Worm (Caenorhabditis elegans) whole organism, L4 larva: Measurements from ENCODE around the gene C25A8.5.

ENCODE experiments used
- D1046.2 ChIP-seq: fragments of 200-800 bp; sonication (Bioruptor generic); IDR thresholded peaks from 2 replicates; pipeline ENCODE4 v1.3.6; 2022; ENCODE audit warnings: missing genetic modification characterization, missing compliant biosample characterization
- T20F7.1 ChIP-seq: fragments of 200-800 bp; sonication (Bioruptor generic); optimal IDR thresholded peaks from 2 replicates; lab custom pipeline; 2018; ENCODE audit warnings: mild to moderate bottlenecking, missing genetic modification characterization, missing compliant biosample characterization
- T26A8.4 ChIP-seq: fragments of 200-800 bp; sonication (Bioruptor generic); IDR thresholded peaks from 2 replicates; pipeline ENCODE4 v1.3.6; 2022; ENCODE audit warnings: missing genetic modification characterization, missing compliant biosample characterization
- Y5F2A.4 ChIP-seq: fragments of 200-800 bp; sonication (Bioruptor generic); optimal IDR thresholded peaks from 2 replicates; lab custom pipeline; 2018; ENCODE audit warnings: mild to moderate bottlenecking, missing genetic modification characterization, missing compliant biosample characterization
- Y75B8A.6 ChIP-seq: fragments of 200-800 bp; sonication (Bioruptor generic); IDR thresholded peaks from 2 replicates; pipeline ENCODE4 v1.3.6; 2022; ENCODE audit warnings: missing genetic modification reagents, missing genetic modification characterization, missing compliant biosample characterization
- ZK546.5 ChIP-seq, 2 experiments: sonication (generic microtip); optimal IDR thresholded peaks; 2 replicates each; lab custom pipeline; 2017; ENCODE audit warnings: missing biosample characterization in 2 of 2, missing genetic modification characterization in 2 of 2
- aha-1 ChIP-seq: fragments of 150-350 bp; peaks from one replicate; lab custom pipeline; 2014; ENCODE audit warnings: missing biosample characterization, missing genetic modification characterization
- aly-2 ChIP-seq: sonication (generic microtip); optimal IDR thresholded peaks from 2 replicates; lab custom pipeline; 2018; ENCODE audit warnings: missing biosample characterization, missing genetic modification characterization
- ama-1 ChIP-seq: fragments of 150-350 bp; optimal IDR thresholded peaks from 2 replicates; lab custom pipeline; 2014; ENCODE audit warnings: inconsistent platforms, mixed read lengths
- ceh-20 ChIP-seq: fragments of 200-800 bp; sonication (Bioruptor generic); IDR thresholded peaks from 2 replicates; pipeline ENCODE4 v1.3.6; 2022; ENCODE audit warnings: missing genetic modification reagents, missing genetic modification characterization, missing compliant biosample characterization
- ceh-28 ChIP-seq: fragments of 150-350 bp; optimal IDR thresholded peaks from 2 replicates; lab custom pipeline; 2014; ENCODE audit warnings: missing biosample characterization, missing genetic modification reagents, missing genetic modification characterization
- ceh-32 ChIP-seq: sonication (generic microtip); optimal IDR thresholded peaks from 2 replicates; lab custom pipeline; 2016; ENCODE audit warnings: mild to moderate bottlenecking, missing genetic modification characterization, missing compliant biosample characterization; ENCODE audit not compliant: poor library complexity
- ceh-62 ChIP-seq: sonication (generic microtip); optimal IDR thresholded peaks from 2 replicates; lab custom pipeline; 2017; ENCODE audit warnings: missing biosample characterization, missing genetic modification characterization
- cey-2 ChIP-seq: sonication (generic microtip); optimal IDR thresholded peaks from 3 replicates; lab custom pipeline; 2017; ENCODE audit warnings: missing genetic modification characterization, mild to moderate bottlenecking, missing compliant biosample characterization, antibody characterized with exemption, borderline replicate concordance; ENCODE audit not compliant: insufficient read depth
- ctbp-1 ChIP-seq: fragments of 200-800 bp; sonication (Bioruptor generic); IDR thresholded peaks from 2 replicates; pipeline ENCODE4 v1.3.6; 2022; ENCODE audit warnings: missing genetic modification reagents, missing genetic modification characterization, missing compliant biosample characterization
- daf-19 ChIP-seq: fragments of 200-800 bp; sonication (Bioruptor generic); conservative IDR thresholded peaks from 2 replicates; pipeline ENCODE4 v1.3.6; 2022; ENCODE audit warnings: missing genetic modification characterization, missing compliant biosample characterization
- daf-8 ChIP-seq: fragments of 200-800 bp; sonication (Bioruptor generic); IDR thresholded peaks from 2 replicates; pipeline ENCODE4 v1.3.6; 2022; ENCODE audit warnings: missing genetic modification characterization, missing compliant biosample characterization
- dmd-8 ChIP-seq: fragments of 200-800 bp; sonication (Bioruptor generic); IDR thresholded peaks from 2 replicates; pipeline ENCODE4 v1.3.6; 2022; ENCODE audit warnings: missing genetic modification characterization, missing compliant biosample characterization
- duxl-1 ChIP-seq: sonication (generic microtip); optimal IDR thresholded peaks from 2 replicates; lab custom pipeline; 2016; ENCODE audit warnings: mild to moderate bottlenecking, missing genetic modification characterization, moderate library complexity, missing compliant biosample characterization; ENCODE audit not compliant: poor library complexity
- egl-43 ChIP-seq: fragments of 200-800 bp; sonication (Bioruptor generic); IDR thresholded peaks from 2 replicates; pipeline ENCODE4 v1.3.6; 2022; ENCODE audit warnings: missing genetic modification reagents, missing genetic modification characterization, missing compliant biosample characterization
- fkh-10 ChIP-seq: fragments of 150-350 bp; optimal IDR thresholded peaks from 2 replicates; lab custom pipeline; 2014; ENCODE audit warnings: missing biosample characterization, missing genetic modification reagents, missing genetic modification characterization
- fos-1 ChIP-seq: fragments of 150-350 bp; optimal IDR thresholded peaks from 2 replicates; lab custom pipeline; 2014; ENCODE audit warnings: missing biosample characterization, missing genetic modification characterization
- hif-1 ChIP-seq, 2 experiments: sonication (generic microtip); optimal IDR thresholded peaks; 2 replicates each; lab custom pipeline; 2016 to 2017; ENCODE audit warnings: missing compliant biosample characterization in 2 of 2, missing genetic modification characterization in 2 of 2, missing genetic modification reagents in 2 of 2, missing genotype in 2 of 2, mild to moderate bottlenecking in 1 of 2
- lim-7 ChIP-seq: fragments of 200-800 bp; sonication (Bioruptor generic); IDR thresholded peaks from 2 replicates; pipeline ENCODE4 v1.3.6; 2022; ENCODE audit warnings: missing genetic modification characterization, missing compliant biosample characterization
- lin-1 ChIP-seq: fragments of 200-800 bp; sonication (Bioruptor generic); IDR thresholded peaks from 2 replicates; pipeline ENCODE4 v1.3.6; 2022; ENCODE audit warnings: missing genetic modification reagents, missing genetic modification characterization, missing compliant biosample characterization
- lin-15B ChIP-seq: fragments of 150-350 bp; sonication (generic microtip); optimal IDR thresholded peaks from 3 replicates; lab custom pipeline; 2014; ENCODE audit warnings: missing biosample characterization, missing genetic modification characterization
- lin-29 ChIP-seq: fragments of 200-800 bp; sonication (Bioruptor generic); IDR thresholded peaks from 2 replicates; pipeline ENCODE4 v1.3.6; 2022; ENCODE audit warnings: missing genetic modification reagents, missing genetic modification characterization, missing compliant biosample characterization
- lin-38 ChIP-seq: fragments of 200-800 bp; sonication (Bioruptor generic); IDR thresholded peaks from 2 replicates; pipeline ENCODE4 v1.3.6; 2022; ENCODE audit warnings: missing genetic modification reagents, missing genetic modification characterization, missing compliant biosample characterization
- lin-39 ChIP-seq: fragments of 150-350 bp; optimal IDR thresholded peaks from 2 replicates; lab custom pipeline; 2014; ENCODE audit warnings: missing biosample characterization, missing genetic modification reagents, missing genetic modification characterization
- lir-3 ChIP-seq: sonication (generic microtip); optimal IDR thresholded peaks from 2 replicates; lab custom pipeline; 2016; ENCODE audit warnings: mild to moderate bottlenecking, missing genetic modification characterization, missing compliant biosample characterization
- madf-9 ChIP-seq: fragments of 200-800 bp; sonication (Bioruptor generic); conservative IDR thresholded peaks from 2 replicates; pipeline ENCODE4 v1.3.6; 2022; ENCODE audit warnings: missing genetic modification reagents, missing genetic modification characterization, missing compliant biosample characterization
- mdt-29 ChIP-seq: fragments of 200-800 bp; sonication (Bioruptor generic); IDR thresholded peaks from 2 replicates; pipeline ENCODE4 v1.3.6; 2022; ENCODE audit warnings: missing genetic modification reagents, missing genetic modification characterization, missing compliant biosample characterization
- nhr-10 ChIP-seq: fragments of 150-350 bp; optimal IDR thresholded peaks from 2 replicates; lab custom pipeline; 2014; ENCODE audit warnings: missing biosample characterization, missing genetic modification characterization
- nhr-111 ChIP-seq: fragments of 200-800 bp; sonication (Bioruptor generic); optimal IDR thresholded peaks from 2 replicates; lab custom pipeline; 2018; ENCODE audit warnings: mild to moderate bottlenecking, missing genetic modification characterization, missing compliant biosample characterization
- nhr-237 ChIP-seq: sonication (generic microtip); optimal IDR thresholded peaks from 2 replicates; lab custom pipeline; 2017; ENCODE audit warnings: missing biosample characterization, missing genetic modification characterization
- nhr-25 ChIP-seq: sonication (generic microtip); optimal IDR thresholded peaks from 2 replicates; lab custom pipeline; 2017; ENCODE audit warnings: missing genetic modification characterization, mild to moderate bottlenecking, missing compliant biosample characterization, antibody characterized with exemption, moderate library complexity, borderline replicate concordance; ENCODE audit not compliant: insufficient read depth
- nhr-42 ChIP-seq: fragments of 200-800 bp; sonication (Bioruptor generic); IDR thresholded peaks from 2 replicates; pipeline ENCODE4 v1.3.6; 2022; ENCODE audit warnings: missing genetic modification characterization, missing compliant biosample characterization
- nhr-77 ChIP-seq: fragments of 150-350 bp; optimal IDR thresholded peaks from 2 replicates; lab custom pipeline; 2014; ENCODE audit warnings: missing biosample characterization, missing genetic modification characterization
- pha-4 ChIP-seq, 2 experiments: fragments of 150-350 bp in 1 of 2; fragments of 200-800 bp in 1 of 2; sonication (Bioruptor generic) in 1 of 2; IDR thresholded peaks in 1 of 2; optimal IDR thresholded peaks in 1 of 2; 2 replicates each; pipeline versions ENCODE4 v1.3.6 to Lab custom; 2014 to 2022; ENCODE audit warnings: missing genetic modification characterization in 2 of 2, missing genetic modification reagents in 2 of 2, missing biosample characterization in 1 of 2, missing compliant biosample characterization in 1 of 2
- saeg-2 ChIP-seq: fragments of 200-800 bp; sonication (Bioruptor generic); IDR thresholded peaks from 2 replicates; pipeline ENCODE4 v1.3.6; 2022; ENCODE audit warnings: missing genetic modification reagents, missing genetic modification characterization, missing compliant biosample characterization
- sdz-12 ChIP-seq: fragments of 200-800 bp; sonication (Bioruptor generic); optimal IDR thresholded peaks from 2 replicates; lab custom pipeline; 2018; ENCODE audit warnings: mild to moderate bottlenecking, missing genetic modification characterization, missing compliant biosample characterization
- set-16 ChIP-seq: fragments of 200-800 bp; sonication (Bioruptor generic); IDR thresholded peaks from 2 replicates; pipeline ENCODE4 v1.3.6; 2022; ENCODE audit warnings: missing genetic modification reagents, missing genetic modification characterization, missing compliant biosample characterization
- skn-1 ChIP-seq: fragments of 150-350 bp; optimal IDR thresholded peaks from 2 replicates; lab custom pipeline; 2014; ENCODE audit warnings: missing biosample characterization, missing genetic modification characterization
- snpc-4 ChIP-seq: fragments of 150-350 bp; optimal IDR thresholded peaks from 2 replicates; lab custom pipeline; 2014; ENCODE audit warnings: missing biosample characterization, missing genetic modification characterization
- spr-1 ChIP-seq: sonication (generic microtip); optimal IDR thresholded peaks from 2 replicates; lab custom pipeline; 2016; ENCODE audit warnings: mild to moderate bottlenecking, missing genetic modification characterization, missing compliant biosample characterization
- tra-1 ChIP-seq: fragments of 200-800 bp; sonication (Bioruptor generic); IDR thresholded peaks from 2 replicates; pipeline ENCODE4 v1.3.6; 2022; ENCODE audit warnings: missing genetic modification reagents, missing genetic modification characterization, missing compliant biosample characterization
- unc-130 ChIP-seq: sonication (generic microtip); optimal IDR thresholded peaks from 2 replicates; lab custom pipeline; 2016; ENCODE audit warnings: missing genetic modification reagents, missing genetic modification characterization, missing compliant biosample characterization
- vab-7 ChIP-seq: fragments of 200-800 bp; sonication (Bioruptor generic); IDR thresholded peaks from 2 replicates; pipeline ENCODE4 v1.3.6; 2022; ENCODE audit warnings: missing genetic modification reagents, missing genetic modification characterization, missing compliant biosample characterization
- zag-1 ChIP-seq: fragments of 150-350 bp; optimal IDR thresholded peaks from 2 replicates; lab custom pipeline; 2014; ENCODE audit warnings: missing biosample characterization, missing genetic modification characterization
- zip-11 ChIP-seq: fragments of 200-800 bp; sonication (Bioruptor generic); IDR thresholded peaks from 2 replicates; pipeline ENCODE4 v1.3.6; 2022; ENCODE audit warnings: missing genetic modification characterization, missing compliant biosample characterization
- zip-2 ChIP-seq: fragments of 150-350 bp; optimal IDR thresholded peaks from 2 replicates; lab custom pipeline; 2014; ENCODE audit warnings: missing biosample characterization, missing genetic modification characterization
- ztf-11 ChIP-seq: fragments of 150-350 bp; optimal IDR thresholded peaks from 2 replicates; lab custom pipeline; 2014; ENCODE audit warnings: missing biosample characterization, missing genetic modification characterization
- ztf-7 ChIP-seq: fragments of 150-350 bp; optimal IDR thresholded peaks from 2 replicates; lab custom pipeline; 2014; ENCODE audit warnings: missing biosample characterization, missing genetic modification characterization

C25A8.5 gene

ce11 chrIV:7023004-7023403 is 23.7 kb downstream of the C25A8.5 start (continued):
- TF ChIP-seq ztf-11 (tag; lab: Kevin White, UChicago) = no peak
- no peak for TF ChIP-seq madf-9 (GFP tag; lab: Robert Waterston, UW)
- no peak for TF ChIP-seq cey-2
- TF ChIP-seq ceh-32 (tag; lab: Kevin White, UChicago) = no peak
- no peak for TF ChIP-seq ceh-28 (tag; lab: Kevin White, UChicago)
- no peak for TF ChIP-seq saeg-2 (GFP tag; lab: Robert Waterston, UW)
- no peak for TF ChIP-seq set-16 (GFP tag; lab: Robert Waterston, UW)
- TF ChIP-seq daf-8 (GFP tag; lab: Robert Waterston, UW) = no peak
- TF ChIP-seq lin-15B (tag; lab: Kevin White, UChicago) = no peak
- no peak for TF ChIP-seq ama-1 (lab: Kevin White, UChicago)
- no peak for TF ChIP-seq zip-2 (tag; lab: Kevin White, UChicago)
- peak; percentile 44 for TF ChIP-seq duxl-1 (tag; lab: Kevin White, UChicago)
- no peak for TF ChIP-seq nhr-111 (GFP tag; lab: Kevin White, UChicago)
- TF ChIP-seq T20F7.1 = no peak
- TF ChIP-seq lin-29 = no peak
- TF ChIP-seq ceh-62 = no peak
- no peak for TF ChIP-seq vab-7 (GFP tag; lab: Robert Waterston, UW)
- no peak for TF ChIP-seq aha-1
- no peak for TF ChIP-seq D1046.2 (GFP tag; lab: Robert Waterston, UW)
- TF ChIP-seq daf-19 (GFP tag; lab: Robert Waterston, UW) = no peak
- TF ChIP-seq mdt-29 (GFP tag; lab: Robert Waterston, UW) = no peak
- TF ChIP-seq dmd-8 (GFP tag; lab: Robert Waterston, UW) = no peak
- no peak for TF ChIP-seq hif-1 (tag; optimal IDR thresholded peaks at IDR 0.05; lab: Kevin White, UChicago)
- TF ChIP-seq nhr-42 (GFP tag; lab: Robert Waterston, UW) = no peak
- TF ChIP-seq lim-7 (GFP tag; lab: Robert Waterston, UW) = no peak
- no peak for TF ChIP-seq ceh-20 (GFP tag; lab: Robert Waterston, UW)
- no peak for TF ChIP-seq nhr-10
- no peak for TF ChIP-seq lin-39 (tag; lab: Kevin White, UChicago)
- TF ChIP-seq Y5F2A.4 (GFP tag; lab: Kevin White, UChicago) = no peak
- no peak for TF ChIP-seq skn-1
- no peak for TF ChIP-seq spr-1 (tag; lab: Kevin White, UChicago)
- no peak for TF ChIP-seq Y75B8A.6 (GFP tag; lab: Robert Waterston, UW)
- TF ChIP-seq zag-1 (tag; lab: Kevin White, UChicago) = no peak
- no peak for TF ChIP-seq lin-1 (GFP tag; lab: Robert Waterston, UW)
- TF ChIP-seq tra-1 (GFP tag; lab: Robert Waterston, UW) = peak; percentile 42; the same call in 1 of the 2 replicates
- TF ChIP-seq lin-38 (GFP tag; lab: Robert Waterston, UW) = no peak
- TF ChIP-seq snpc-4 (tag; lab: Kevin White, UChicago) = no peak
- no peak for TF ChIP-seq T26A8.4 (GFP tag; lab: Robert Waterston, UW)
- no peak for TF ChIP-seq ZK546.5 (tag; optimal IDR thresholded peaks at IDR 0.05; lab: Kevin White, UChicago)
- no peak for TF ChIP-seq unc-130
- TF ChIP-seq ctbp-1 = no peak
- no peak for TF ChIP-seq nhr-25 (tag; lab: Kevin White, UChicago)
- TF ChIP-seq lir-3 (tag; lab: Kevin White, UChicago) = no peak
- no peak for TF ChIP-seq sdz-12 (GFP tag; lab: Kevin White, UChicago)
- TF ChIP-seq egl-43 (GFP tag; lab: Robert Waterston, UW) = no peak
- peak; percentile 17 for TF ChIP-seq ztf-7 (tag; lab: Kevin White, UChicago)
- no peak for TF ChIP-seq pha-4 (GFP tag; IDR thresholded peaks at IDR 0.05; lab: Robert Waterston, UW)
- peak; percentile 8 for TF ChIP-seq pha-4 (tag; optimal IDR thresholded peaks at IDR 0.05; lab: Kevin White, UChicago)
- no peak for TF ChIP-seq aly-2
- no peak for TF ChIP-seq nhr-237 (tag; lab: Kevin White, UChicago)
- no peak for TF ChIP-seq nhr-77 (tag; lab: Kevin White, UChicago)
- no peak for TF ChIP-seq fkh-10 (GFP tag; lab: Kevin White, UChicago)
- no peak for TF ChIP-seq zip-11 (GFP tag; lab: Robert Waterston, UW)
- TF ChIP-seq fos-1 (tag; lab: Kevin White, UChicago) = no peak
